Fruit fly (Drosophila melanogaster): ENCODE data around the gene CG42526.

CG42526 gene

DNA sequence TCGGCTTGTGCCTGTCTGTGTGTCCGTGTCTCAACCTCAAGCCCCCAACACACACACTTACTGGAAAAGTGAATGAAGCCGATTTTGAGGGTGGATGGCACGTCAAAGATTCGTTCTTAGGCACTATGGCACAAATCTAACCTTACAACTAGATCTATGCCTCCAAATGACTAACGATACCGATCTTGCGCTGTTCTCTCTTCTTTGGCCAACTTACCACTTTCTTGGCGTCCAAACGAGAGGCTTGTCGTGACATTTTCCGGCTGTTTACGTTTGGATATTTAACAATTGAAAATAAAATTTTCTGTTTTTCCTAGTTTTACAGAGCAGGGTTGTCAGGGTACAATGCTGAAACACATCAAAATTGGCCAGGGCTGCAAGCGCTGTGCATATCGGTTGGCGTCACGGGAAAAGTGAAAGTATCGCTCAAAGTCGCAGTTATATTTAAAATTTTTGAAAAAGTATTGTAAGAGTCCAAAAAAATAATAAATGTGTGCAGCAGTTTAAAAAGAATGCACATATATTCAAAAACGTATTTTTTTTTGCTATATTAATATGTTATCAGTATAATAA lies 6.8 kb upstream of the CG42526 start, which contains the start of the genes Bet3 and Nf-YA (continued):
- TF ChIP-seq CG4854 (GFP tag; optimal IDR thresholded peaks at IDR 0.05) (peak; percentile 8), CG7372 (GFP tag; IDR thresholded peaks at IDR 0.05) (peak; percentile 60; the same call in 1 of the 2 replicates), wek (GFP tag; optimal IDR thresholded peaks at IDR 0.05) (no peak), CG10321 (GFP tag; IDR thresholded peaks at IDR 0.05) (no peak), CG17612 (GFP tag; IDR thresholded peaks at IDR 0.05) (peak; percentile 43), vnd (GFP tag; IDR thresholded peaks at IDR 0.05; ENCODE audit: partially characterized antibody) (peak; percentile 76), CG7556 (GFP tag; optimal IDR thresholded peaks at IDR 0.05) (no peak), CG31388 (GFP tag; optimal IDR thresholded peaks at IDR 0.05) (peak; percentile 39), CG8944 (GFP tag; optimal IDR thresholded peaks at IDR 0.05) (peak; percentile 69), Elba2 (GFP tag; optimal IDR thresholded peaks at IDR 0.05) (peak; percentile 7), gem (tag; optimal IDR thresholded peaks at IDR 0.05) (peak; percentile 51), CG14860 (GFP tag; IDR thresholded peaks at IDR 0.05; ENCODE audit: partially characterized antibody) (peak; percentile 84), B-H2 (GFP tag; optimal IDR thresholded peaks at IDR 0.05) (peak; percentile 69), Rfx (GFP tag; IDR thresholded peaks at IDR 0.05) (peak; percentile 76), CG12391 (tag; optimal IDR thresholded peaks at IDR 0.05) (peak; percentile 71), Jarid2 (GFP tag; optimal IDR thresholded peaks at IDR 0.05) (peak; percentile 20), ERR (GFP tag; optimal IDR thresholded peaks at IDR 0.05) (no peak), otp (GFP tag; IDR thresholded peaks at IDR 0.05) (no peak), CG14710 (tag; optimal IDR thresholded peaks at IDR 0.05) (peak; percentile 70), Hsf (GFP tag; optimal IDR thresholded peaks at IDR 0.05) (peak; percentile 60), HmgZ (tag; optimal IDR thresholded peaks at IDR 0.05) (peak; percentile 58), CG8089 (GFP tag; optimal IDR thresholded peaks at IDR 0.05) (peak; percentile 3), az2 (GFP tag; optimal IDR thresholded peaks at IDR 0.05) (peak; percentile 44), B-H1 (GFP tag; IDR thresholded peaks at IDR 0.05) (no peak; the same call in 2 of the 3 replicates), CG11247 (GFP tag; IDR thresholded peaks at IDR 0.05) (peak; percentile 61), CG18599 (GFP tag; optimal IDR thresholded peaks at IDR 0.05) (peak; percentile 29), YL-1 (GFP tag; optimal IDR thresholded peaks at IDR 0.05) (peak; percentile 80), CG15601 (tag; optimal IDR thresholded peaks at IDR 0.05) (peak; percentile 10), Dad (GFP tag; optimal IDR thresholded peaks at IDR 0.05) (peak; percentile 62), Ets65A (GFP tag) (peak; percentile 97), crc (GFP tag; optimal IDR thresholded peaks at IDR 0.05) (peak; percentile 27), CG9609 (GFP tag; optimal IDR thresholded peaks at IDR 0.05) (peak; percentile 55), Ada2b (GFP tag; IDR thresholded peaks at IDR 0.05) (peak; percentile 47; the same call in 1 of the 2 replicates), gfzf (GFP tag; optimal IDR thresholded peaks at IDR 0.05) (peak; percentile 54), lola (GFP tag; optimal IDR thresholded peaks at IDR 0.05) (peak in 1 of 3 experiments; percentile 9), tna (GFP tag; IDR thresholded peaks at IDR 0.05; ENCODE audit: partially characterized antibody) (peak; percentile 66), Fer2 (tag; optimal IDR thresholded peaks at IDR 0.05) (no peak), Hr3 (GFP tag; optimal IDR thresholded peaks at IDR 0.05) (peak; percentile 50), Dll (GFP tag; IDR thresholded peaks at IDR 0.05; ENCODE audit: partially characterized antibody) (peak; percentile 90), CG17361 (GFP tag; IDR thresholded peaks at IDR 0.05) (peak; percentile 48), CG3065 (GFP tag; optimal IDR thresholded peaks at IDR 0.05) (peak; percentile 3), Dip3 (GFP tag; optimal IDR thresholded peaks at IDR 0.05) (peak; percentile 60), CG9797 (GFP tag; optimal IDR thresholded peaks at IDR 0.05) (peak; percentile 53), Sry-δ (GFP tag; optimal IDR thresholded peaks at IDR 0.05) (peak; percentile 75), emc (GFP tag; optimal IDR thresholded peaks at IDR 0.05) (no peak), CG6272 (GFP tag; IDR thresholded peaks at IDR 0.05) (peak; percentile 59; the same call in 1 of the 2 replicates), ranshi (GFP tag; IDR thresholded peaks at IDR 0.05) (peak; percentile 32; the same call in 1 of the 2 replicates), CG8388 (GFP tag; optimal IDR thresholded peaks at IDR 0.05) (peak; percentile 21), CG7928 (GFP tag; optimal IDR thresholded peaks at IDR 0.05) (peak; percentile 97), lbe (GFP tag; optimal IDR thresholded peaks at IDR 0.05) (peak; percentile 22)
